Worm (Caenorhabditis elegans) whole organism, L3 larva: ENCODE measurements around the gene Y55F3BR.10.

Experiments used
- R02D3.7 ChIP-seq: fragments of 150-350 bp; optimal IDR thresholded peaks from 2 replicates; lab custom pipeline; 2014; ENCODE audit warnings: missing biosample characterization, missing genetic modification characterization
- ama-1 ChIP-seq: fragments of 150-350 bp; optimal IDR thresholded peaks from 2 replicates; lab custom pipeline; 2018
- ceh-82 ChIP-seq: fragments of 150-350 bp; optimal IDR thresholded peaks from 2 replicates; lab custom pipeline; 2014; ENCODE audit warnings: missing biosample characterization, missing genetic modification characterization
- egl-27 ChIP-seq: sonication (generic microtip); optimal IDR thresholded peaks from 4 replicates; lab custom pipeline; 2017; ENCODE audit warnings: missing biosample characterization, missing genetic modification reagents, missing genetic modification characterization
- nhr-11 ChIP-seq: fragments of 150-350 bp; optimal IDR thresholded peaks from 2 replicates; lab custom pipeline; 2014; ENCODE audit warnings: missing biosample characterization, missing genetic modification characterization
- pqm-1 ChIP-seq: fragments of 150-350 bp; optimal IDR thresholded peaks from 2 replicates; lab custom pipeline; 2017; ENCODE audit warnings: missing biosample characterization, missing genetic modification characterization, inconsistent platforms
- skn-1 ChIP-seq: fragments of 150-350 bp; optimal IDR thresholded peaks from 2 replicates; lab custom pipeline; 2014; ENCODE audit warnings: missing biosample characterization, missing genetic modification characterization
- snpc-4 ChIP-seq: fragments of 150-350 bp; optimal IDR thresholded peaks from 2 replicates; lab custom pipeline; 2014; ENCODE audit warnings: missing biosample characterization, missing genetic modification characterization
- unc-39 ChIP-seq: sonication (generic microtip); optimal IDR thresholded peaks from 4 replicates; lab custom pipeline; 2017; ENCODE audit warnings: missing biosample characterization, missing genetic modification characterization

DNA sequence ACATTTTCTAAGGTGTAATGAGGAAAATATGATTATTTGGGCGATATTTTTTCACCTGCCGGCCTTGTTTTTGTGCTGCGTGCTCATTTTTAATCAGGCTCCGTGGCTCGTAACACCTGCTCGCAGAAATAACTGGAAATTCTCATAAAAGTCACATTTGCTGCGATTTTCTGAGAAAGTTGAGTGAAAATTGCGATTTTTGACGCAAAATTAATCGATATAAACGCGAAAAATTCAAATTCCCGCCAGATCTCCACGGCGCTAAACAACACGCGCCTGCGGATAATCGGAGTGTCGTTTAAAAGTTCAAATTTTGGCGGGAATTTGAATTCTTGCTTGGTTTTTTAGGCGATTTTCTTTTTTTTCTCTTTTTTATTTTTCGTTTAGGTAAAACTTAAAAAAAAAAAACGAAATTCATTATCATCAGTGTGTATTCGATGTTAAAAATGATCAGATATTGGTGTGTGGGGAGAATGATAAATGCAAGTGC lies 25.2 kb upstream of the Y55F3BR.10 start, which contains the start of gene Y55F3BL.6:
- no peak for TF ChIP-seq pqm-1 (tag; lab: Kevin White, UChicago)
- no peak for TF ChIP-seq ceh-82 (tag; lab: Kevin White, UChicago)
- no peak for TF ChIP-seq R02D3.7
- no peak for TF ChIP-seq skn-1 (tag; lab: Kevin White, UChicago)
- no peak for TF ChIP-seq egl-27 (tag; lab: Kevin White, UChicago)
- TF ChIP-seq snpc-4 (tag; lab: Kevin White, UChicago) = no peak
- TF ChIP-seq nhr-11 (tag; lab: Kevin White, UChicago) = no peak
- TF ChIP-seq ama-1 (lab: Kevin White, UChicago) = no peak
- no peak for TF ChIP-seq unc-39
